Worm (Caenorhabditis elegans): ENCODE measurements around the gene F59D12.2.

ce11 chrX:15630790-15631204 is 44.7 kb downstream of the F59D12.2 start:
- TF ChIP-seq ama-1 (optimal IDR thresholded peaks at IDR 0.05) (no peak), scrt-1 (GFP tag; IDR thresholded peaks at IDR 0.05) (no peak), B0310.2 (tag; optimal IDR thresholded peaks at IDR 0.05) (no peak), hmbx-1 (tag; optimal IDR thresholded peaks at IDR 0.05) (no peak), ceh-13 (GFP tag; optimal IDR thresholded peaks at IDR 0.05) (no peak), F13C5.2 (tag; optimal IDR thresholded peaks at IDR 0.05) (peak; percentile 19), tbx-37 (GFP tag; conservative IDR thresholded peaks at IDR 0.05) (no peak), sea-1 (GFP tag; conservative IDR thresholded peaks at IDR 0.05) (no peak), ets-7 (tag; optimal IDR thresholded peaks at IDR 0.05) (no peak), ceh-36 (tag; optimal IDR thresholded peaks at IDR 0.05) (no peak), flt-1 (GFP tag; IDR thresholded peaks at IDR 0.05) (no peak), tra-4 (tag; optimal IDR thresholded peaks at IDR 0.05) (no peak), hnd-1 (tag; optimal IDR thresholded peaks at IDR 0.05) (no peak), hmg-4 (GFP tag; optimal IDR thresholded peaks at IDR 0.05) (no peak)

Data from whole organism, early embryonic.